Worm (Caenorhabditis elegans): ENCODE measurements around the gene C28A5.1.
A peak's percentile ranks its signal among the peaks of the same experiment; 100 is the strongest.

Gene C28A5.1

ce11 chrIII:4429402-4429801 is 4.7 kb downstream of the C28A5.1 start, which contains the start of gene C28A5.6:
C28A5.6 (minus strand) TSS chrIII:4429502.
- no peak for TF ChIP-seq pha-4 (tag; optimal IDR thresholded peaks at IDR 0.05)
- no peak for TF ChIP-seq nhr-76 (tag; optimal IDR thresholded peaks at IDR 0.05)
- TF ChIP-seq ces-1 (GFP tag; optimal IDR thresholded peaks at IDR 0.05): no peak
- TF ChIP-seq ztf-11 (tag; optimal IDR thresholded peaks at IDR 0.05): no peak
- TF ChIP-seq hlh-1 (tag; optimal IDR thresholded peaks at IDR 0.05): no peak
- no peak for TF ChIP-seq unc-62 (GFP tag; optimal IDR thresholded peaks at IDR 0.05)
- TF ChIP-seq lin-13 (tag; optimal IDR thresholded peaks at IDR 0.05): no peak
- TF ChIP-seq cnd-1 (tag; optimal IDR thresholded peaks at IDR 0.05): no peak
- no peak for TF ChIP-seq ceh-39 (tag; optimal IDR thresholded peaks at IDR 0.05)
- no peak for TF ChIP-seq bed-3 (GFP tag; optimal IDR thresholded peaks at IDR 0.05)
- no peak for TF ChIP-seq tbx-8 (GFP tag; optimal IDR thresholded peaks at IDR 0.05)
- no peak for TF ChIP-seq mep-1 (tag; optimal IDR thresholded peaks at IDR 0.05)
- no peak for TF ChIP-seq nhr-237 (tag; optimal IDR thresholded peaks at IDR 0.05)
- no peak for TF ChIP-seq ceh-83 (GFP tag; optimal IDR thresholded peaks at IDR 0.05)
- TF ChIP-seq sptf-1 (tag; optimal IDR thresholded peaks at IDR 0.05): no peak
- TF ChIP-seq nhr-2 (tag; optimal IDR thresholded peaks at IDR 0.05): no peak
- no peak for TF ChIP-seq unc-120 (tag; optimal IDR thresholded peaks at IDR 0.05; ENCODE audit: poor library complexity, severe bottlenecking)

- TF ChIP-seq mls-2 (tag; optimal IDR thresholded peaks at IDR 0.05) (peak; percentile 27), sptf-1 (tag; optimal IDR thresholded peaks at IDR 0.05) (peak; percentile 50), unc-39 (tag; optimal IDR thresholded peaks at IDR 0.05) (no peak), ceh-83 (GFP tag; optimal IDR thresholded peaks at IDR 0.05) (peak; percentile 57), sem-2 (GFP tag; optimal IDR thresholded peaks at IDR 0.05) (peak; percentile 36), lin-32 (GFP tag; optimal IDR thresholded peaks at IDR 0.05) (peak; percentile 39), drap-1 (GFP tag; optimal IDR thresholded peaks at IDR 0.05) (peak; percentile 45), ceh-39 (tag; optimal IDR thresholded peaks at IDR 0.05) (no peak), unc-62 (GFP tag; optimal IDR thresholded peaks at IDR 0.05) (no peak), M03D4.4 (tag; optimal IDR thresholded peaks at IDR 0.05) (peak; percentile 61), snpc-4 (tag; optimal IDR thresholded peaks at IDR 0.05) (no peak)
These were observed 5.3 kb downstream of the C28A5.1 start for ce11 chrIII:4428797-4429196.

ce11 chrIII:4426711-4427218 is 7.4 kb downstream of the C28A5.1 start:
- TF ChIP-seq unc-120 (tag; optimal IDR thresholded peaks at IDR 0.05; ENCODE audit: poor library complexity, severe bottlenecking): peak; percentile 60
- TF ChIP-seq sem-2 (GFP tag; optimal IDR thresholded peaks at IDR 0.05): peak; percentile 59
- TF ChIP-seq drap-1 (GFP tag; optimal IDR thresholded peaks at IDR 0.05): peak; percentile 73
- peak; percentile 70 for TF ChIP-seq ceh-43 (GFP tag; optimal IDR thresholded peaks at IDR 0.05)
- peak; percentile 52 for TF ChIP-seq bed-3 (GFP tag; optimal IDR thresholded peaks at IDR 0.05)
- peak; percentile 62 for TF ChIP-seq lin-32 (GFP tag; optimal IDR thresholded peaks at IDR 0.05)
- TF ChIP-seq sptf-1 (tag; optimal IDR thresholded peaks at IDR 0.05): peak; percentile 82
- peak; percentile 79 for TF ChIP-seq mls-2 (tag; optimal IDR thresholded peaks at IDR 0.05)
- TF ChIP-seq tbx-8 (GFP tag; optimal IDR thresholded peaks at IDR 0.05): peak; percentile 42
- TF ChIP-seq M03D4.4 (tag; optimal IDR thresholded peaks at IDR 0.05): peak; percentile 62
- peak; percentile 75 for TF ChIP-seq cnd-1 (tag; optimal IDR thresholded peaks at IDR 0.05)
- peak; percentile 84 for TF ChIP-seq ceh-83 (GFP tag; optimal IDR thresholded peaks at IDR 0.05)
- TF ChIP-seq flh-1 (GFP tag; optimal IDR thresholded peaks at IDR 0.05): peak; percentile 28

- peak; percentile 6 for TF ChIP-seq M03D4.4 (tag; optimal IDR thresholded peaks at IDR 0.05)
- peak; percentile 40 for TF ChIP-seq nhr-237 (tag; optimal IDR thresholded peaks at IDR 0.05)
- peak; percentile 71 for TF ChIP-seq lsy-2 (tag; optimal IDR thresholded peaks at IDR 0.05)
- TF ChIP-seq ham-2 (GFP tag; optimal IDR thresholded peaks at IDR 0.05): no peak
- peak; percentile 52 for TF ChIP-seq mep-1 (tag; optimal IDR thresholded peaks at IDR 0.05)
- TF ChIP-seq unc-39 (tag; optimal IDR thresholded peaks at IDR 0.05): no peak
- TF ChIP-seq ceh-83 (GFP tag; optimal IDR thresholded peaks at IDR 0.05): peak; percentile 48
- TF ChIP-seq elt-1 (tag; optimal IDR thresholded peaks at IDR 0.05; ENCODE audit: borderline replicate concordance, insufficient read depth): no peak
- no peak for TF ChIP-seq mab-5 (tag; optimal IDR thresholded peaks at IDR 0.05)
- no peak for TF ChIP-seq blmp-1 (tag; optimal IDR thresholded peaks at IDR 0.05)
- peak; percentile 30 for TF ChIP-seq ces-1 (GFP tag; optimal IDR thresholded peaks at IDR 0.05)
These were observed 14.8 kb downstream of the C28A5.1 start, which contains the start of the genes R07E5.7 and cku-80 for ce11 chrIII:4419117-4419978. R07E5.7 (minus strand) TSS chrIII:4419167. cku-80 (plus strand) TSS chrIII:4419848.

All from whole organism, mixed stage, embryonic.